Worm (Caenorhabditis elegans) whole organism, young adult: ENCODE data around the gene col-98.
A peak's percentile ranks its signal among the peaks of the same experiment; 100 is the strongest.

Experiments
- B0035.1 ChIP-seq: sonication (generic microtip); optimal IDR thresholded peaks from 2 replicates; lab custom pipeline; 2016; ENCODE audit warnings: missing genetic modification characterization, mild to moderate bottlenecking, missing compliant biosample characterization, missing genotype, missing genetic modification reagents
- B0336.3 ChIP-seq: fragments of 200-800 bp; sonication (Bioruptor generic); IDR thresholded peaks from 2 replicates; pipeline ENCODE4 v1.3.6; 2022; ENCODE audit warnings: missing genetic modification characterization, missing compliant biosample characterization
- C06A6.2 ChIP-seq: fragments of 200-800 bp; sonication (Bioruptor generic); conservative IDR thresholded peaks from 2 replicates; pipeline ENCODE4 v1.3.6; 2022; ENCODE audit warnings: missing genetic modification characterization, missing compliant biosample characterization
- F33H1.4 ChIP-seq: fragments of 200-800 bp; sonication (Bioruptor generic); IDR thresholded peaks from 2 replicates; pipeline ENCODE4 v1.3.6; 2022; ENCODE audit warnings: missing genetic modification reagents, missing genetic modification characterization, missing compliant biosample characterization
- F37B4.10 ChIP-seq: fragments of 200-800 bp; sonication (Bioruptor generic); IDR thresholded peaks from 2 replicates; pipeline ENCODE4 v1.3.6; 2022; ENCODE audit warnings: missing genetic modification characterization, missing compliant biosample characterization
- F52B5.7 ChIP-seq: sonication (generic microtip); optimal IDR thresholded peaks from 2 replicates; lab custom pipeline; 2016; ENCODE audit warnings: mild to moderate bottlenecking, missing genetic modification characterization, missing compliant biosample characterization
- F57A8.1 ChIP-seq: fragments of 200-800 bp; sonication (Bioruptor generic); optimal IDR thresholded peaks from 2 replicates; lab custom pipeline; 2018; ENCODE audit warnings: mild to moderate bottlenecking, missing genetic modification characterization, moderate library complexity, missing compliant biosample characterization
- K12H6.12 ChIP-seq: fragments of 200-800 bp; sonication (Bioruptor generic); optimal IDR thresholded peaks from 2 replicates; lab custom pipeline; 2018; ENCODE audit warnings: mild to moderate bottlenecking, missing genetic modification characterization, missing compliant biosample characterization
- T26A5.8 ChIP-seq: sonication (generic microtip); optimal IDR thresholded peaks from 2 replicates; lab custom pipeline; 2016; ENCODE audit warnings: missing genetic modification characterization, missing compliant biosample characterization
- Y56A3A.18 ChIP-seq: fragments of 200-800 bp; sonication (Bioruptor generic); IDR thresholded peaks from 2 replicates; pipeline ENCODE4 v1.3.6; 2022; ENCODE audit warnings: missing genetic modification reagents, missing genetic modification characterization, missing compliant biosample characterization
- Y79H2A.3 ChIP-seq: fragments of 200-800 bp; sonication (Bioruptor generic); conservative IDR thresholded peaks from 2 replicates; pipeline ENCODE4 v1.3.6; 2022; ENCODE audit warnings: missing genetic modification reagents, missing genetic modification characterization, missing compliant biosample characterization
- aptf-2 ChIP-seq: fragments of 200-800 bp; sonication (Bioruptor generic); conservative IDR thresholded peaks from 2 replicates; pipeline ENCODE4 v1.3.6; 2022; ENCODE audit warnings: missing genetic modification reagents, missing genetic modification characterization, missing compliant biosample characterization
- aptf-3 ChIP-seq: fragments of 200-800 bp; sonication (Bioruptor generic); IDR thresholded peaks from 2 replicates; pipeline ENCODE4 v1.3.6; 2022; ENCODE audit warnings: missing genetic modification characterization, missing compliant biosample characterization
- athp-1 ChIP-seq: sonication (generic microtip); optimal IDR thresholded peaks from 2 replicates; lab custom pipeline; 2017; ENCODE audit warnings: mild to moderate bottlenecking, missing genetic modification characterization, missing compliant biosample characterization
- attf-6 ChIP-seq: fragments of 200-800 bp; sonication (Bioruptor generic); IDR thresholded peaks from 2 replicates; pipeline ENCODE4 v1.3.6; 2022; ENCODE audit warnings: missing genetic modification reagents, missing genetic modification characterization, missing compliant biosample characterization
- cebp-1 ChIP-seq, 2 experiments: fragments of 200-800 bp in 1 of 2; sonication (Bioruptor generic) in 1 of 2; sonication (generic microtip) in 1 of 2; IDR thresholded peaks in 1 of 2; optimal IDR thresholded peaks in 1 of 2; 2 replicates each; pipeline versions ENCODE4 v1.3.6 to Lab custom; 2017 to 2022; ENCODE audit warnings: missing compliant biosample characterization in 2 of 2, missing genetic modification characterization in 2 of 2, mild to moderate bottlenecking in 1 of 2, missing genetic modification reagents in 1 of 2, moderate library complexity in 1 of 2
- ceh-27 ChIP-seq: fragments of 200-800 bp; sonication (Bioruptor generic); optimal IDR thresholded peaks from 2 replicates; lab custom pipeline; 2018; ENCODE audit warnings: mild to moderate bottlenecking, missing genetic modification characterization, moderate library complexity, missing compliant biosample characterization
- ceh-40 ChIP-seq: fragments of 200-800 bp; sonication (Bioruptor generic); IDR thresholded peaks from 2 replicates; pipeline ENCODE4 v1.3.6; 2022; ENCODE audit warnings: missing genetic modification characterization, missing compliant biosample characterization
- egl-18 ChIP-seq: fragments of 200-800 bp; sonication (Bioruptor generic); IDR thresholded peaks from 2 replicates; pipeline ENCODE4 v1.3.6; 2022; ENCODE audit warnings: missing genetic modification reagents, missing genetic modification characterization, missing compliant biosample characterization
- egl-44 ChIP-seq: fragments of 200-800 bp; sonication (Bioruptor generic); IDR thresholded peaks from 2 replicates; pipeline ENCODE4 v1.3.6; 2022; ENCODE audit warnings: missing genetic modification reagents, missing genetic modification characterization, missing compliant biosample characterization
- gei-17 ChIP-seq: fragments of 200-800 bp; sonication (Bioruptor generic); optimal IDR thresholded peaks from 2 replicates; lab custom pipeline; 2018; ENCODE audit warnings: mild to moderate bottlenecking, missing genetic modification characterization, missing compliant biosample characterization
- him-1 ChIP-seq: sonication (generic microtip); optimal IDR thresholded peaks from 2 replicates; lab custom pipeline; 2016; ENCODE audit warnings: missing genotype, missing genetic modification reagents, missing genetic modification characterization, missing compliant biosample characterization
- hlh-12 ChIP-seq: sonication (generic microtip); optimal IDR thresholded peaks from 2 replicates; lab custom pipeline; 2016; ENCODE audit warnings: missing genetic modification characterization, missing compliant biosample characterization
- hmg-1.2 ChIP-seq: fragments of 200-800 bp; sonication (Bioruptor generic); IDR thresholded peaks from 2 replicates; pipeline ENCODE4 v1.3.6; 2022; ENCODE audit warnings: missing genetic modification reagents, missing genetic modification characterization, missing compliant biosample characterization
- hrde-1 ChIP-seq: sonication (generic microtip); optimal IDR thresholded peaks from 2 replicates; lab custom pipeline; 2016; ENCODE audit warnings: missing genetic modification characterization, mild to moderate bottlenecking, missing compliant biosample characterization, moderate library complexity, missing genotype, missing genetic modification reagents, borderline replicate concordance
- hsf-1 ChIP-seq: fragments of 200-800 bp; sonication (Bioruptor generic); IDR thresholded peaks from 2 replicates; pipeline ENCODE4 v1.3.6; 2022; ENCODE audit warnings: missing genetic modification reagents, missing genetic modification characterization, missing compliant biosample characterization
- let-526 ChIP-seq: fragments of 200-800 bp; sonication (Bioruptor generic); IDR thresholded peaks from 2 replicates; pipeline ENCODE4 v1.3.6; 2022; ENCODE audit warnings: missing genetic modification reagents, missing genetic modification characterization, missing compliant biosample characterization
- lin-35 ChIP-seq, 3 experiments: fragments of 150-350 bp in 2 of 3; sonication (generic microtip) in 1 of 3; optimal IDR thresholded peaks; 2 replicates each; lab custom pipeline; 2014 to 2018; ENCODE audit warnings: missing biosample characterization in 3 of 3, missing genetic modification characterization in 3 of 3, missing genetic modification reagents in 3 of 3
- madf-3 ChIP-seq: fragments of 200-800 bp; sonication (Bioruptor generic); IDR thresholded peaks from 2 replicates; pipeline ENCODE4 v1.3.6; 2022; ENCODE audit warnings: missing genetic modification reagents, missing genetic modification characterization, missing compliant biosample characterization
- madf-6 ChIP-seq: fragments of 200-800 bp; sonication (Bioruptor generic); IDR thresholded peaks from 2 replicates; pipeline ENCODE4 v1.3.6; 2022; ENCODE audit warnings: missing genetic modification reagents, missing genetic modification characterization, missing compliant biosample characterization
- mcd-1 ChIP-seq: fragments of 200-800 bp; sonication (Bioruptor generic); IDR thresholded peaks from 2 replicates; pipeline ENCODE4 v1.3.6; 2022; ENCODE audit warnings: missing genetic modification reagents, missing genetic modification characterization, missing compliant biosample characterization
- nfya-1 ChIP-seq: sonication (generic microtip); optimal IDR thresholded peaks from 2 replicates; lab custom pipeline; 2017; ENCODE audit warnings: antibody characterized with exemption, missing compliant biosample characterization, missing genetic modification characterization, borderline replicate concordance; ENCODE audit not compliant: insufficient read depth
- nfya-2 ChIP-seq: fragments of 200-800 bp; sonication (Bioruptor generic); IDR thresholded peaks from 2 replicates; pipeline ENCODE4 v1.3.6; 2022; ENCODE audit warnings: missing genetic modification reagents, missing genetic modification characterization, missing compliant biosample characterization
- nhr-90 ChIP-seq: sonication (generic microtip); optimal IDR thresholded peaks from 2 replicates; lab custom pipeline; 2016; ENCODE audit warnings: missing genotype, mild to moderate bottlenecking, missing genetic modification characterization, missing compliant biosample characterization
- pbrm-1 ChIP-seq: fragments of 200-800 bp; sonication (Bioruptor generic); IDR thresholded peaks from 2 replicates; pipeline ENCODE4 v1.3.6; 2022; ENCODE audit warnings: missing genetic modification reagents, missing genetic modification characterization, missing compliant biosample characterization
- rcor-1 ChIP-seq: fragments of 200-800 bp; sonication (Bioruptor generic); IDR thresholded peaks from 2 replicates; pipeline ENCODE4 v1.3.6; 2022; ENCODE audit warnings: missing genetic modification reagents, missing genetic modification characterization, missing compliant biosample characterization
- rec-8 ChIP-seq, 2 experiments: sonication (generic microtip); optimal IDR thresholded peaks; 2 replicates each; lab custom pipeline; 2016; ENCODE audit warnings: mild to moderate bottlenecking in 2 of 2, missing genetic modification characterization in 2 of 2, missing genetic modification reagents in 2 of 2, missing genotype in 2 of 2, missing biosample characterization in 1 of 2, missing compliant biosample characterization in 1 of 2, moderate library complexity in 1 of 2
- sea-2 ChIP-seq: fragments of 200-800 bp; sonication (Bioruptor generic); IDR thresholded peaks from 2 replicates; pipeline ENCODE4 v1.3.6; 2022; ENCODE audit warnings: missing genetic modification characterization, missing compliant biosample characterization
- snpc-3.4 ChIP-seq: sonication (generic microtip); optimal IDR thresholded peaks from 2 replicates; lab custom pipeline; 2017; ENCODE audit warnings: missing genetic modification characterization, mild to moderate bottlenecking, missing compliant biosample characterization, antibody characterized with exemption, moderate library complexity, missing genotype, missing genetic modification reagents
- sptf-2 ChIP-seq: fragments of 200-800 bp; sonication (Bioruptor generic); optimal IDR thresholded peaks from 2 replicates; lab custom pipeline; 2018; ENCODE audit warnings: mild to moderate bottlenecking, missing genetic modification characterization, missing compliant biosample characterization
- tlf-1 ChIP-seq: fragments of 200-800 bp; sonication (Bioruptor generic); optimal IDR thresholded peaks from 2 replicates; lab custom pipeline; 2018; ENCODE audit warnings: mild to moderate bottlenecking, missing genetic modification characterization, missing compliant biosample characterization
- zim-3 ChIP-seq: sonication (generic microtip); optimal IDR thresholded peaks from 2 replicates; lab custom pipeline; 2017; ENCODE audit warnings: mild to moderate bottlenecking, missing genetic modification characterization, moderate library complexity, missing compliant biosample characterization
- ztf-26 ChIP-seq: sonication (generic microtip); optimal IDR thresholded peaks from 2 replicates; lab custom pipeline; 2017; ENCODE audit warnings: missing genetic modification characterization, missing compliant biosample characterization
- ztf-28 ChIP-seq: fragments of 200-800 bp; sonication (Bioruptor generic); IDR thresholded peaks from 2 replicates; pipeline ENCODE4 v1.3.6; 2022; ENCODE audit warnings: missing genetic modification reagents, missing genetic modification characterization, missing compliant biosample characterization
- ztf-6 ChIP-seq: fragments of 200-800 bp; sonication (Bioruptor generic); IDR thresholded peaks from 2 replicates; pipeline ENCODE4 v1.3.6; 2022; ENCODE audit warnings: missing genetic modification reagents, missing genetic modification characterization, missing compliant biosample characterization

Gene col-98

DNA sequence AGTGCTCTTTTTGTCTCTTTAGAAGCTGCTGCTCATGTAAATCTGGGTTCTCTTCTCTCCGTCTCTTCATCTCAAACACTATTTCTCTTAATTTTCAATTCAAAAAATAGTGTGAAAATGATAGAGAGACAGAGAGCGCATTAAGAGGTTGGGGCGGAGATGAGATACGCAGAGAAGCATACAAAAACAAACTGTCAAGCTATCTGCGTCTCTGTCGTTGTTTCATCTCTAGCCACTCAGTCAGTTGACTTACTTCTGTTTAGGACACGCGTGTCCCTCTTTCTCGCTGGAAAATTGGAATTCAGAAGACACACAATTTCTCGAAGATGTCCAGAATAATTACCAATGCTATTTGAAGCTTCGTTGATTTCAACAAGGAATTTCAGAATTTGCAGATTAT lies 42.3 kb downstream of the col-98 start (continued):
- TF ChIP-seq nhr-90 (tag; lab: Kevin White, UChicago) (no peak), zim-3 (tag; lab: Kevin White, UChicago) (no peak), K12H6.12 (tag; lab: Kevin White, UChicago) (peak; percentile 65), T26A5.8 (tag; lab: Kevin White, UChicago) (no peak), sptf-2 (no peak), ceh-40 (GFP tag; lab: Robert Waterston, UW) (no peak), mcd-1 (GFP tag; lab: Robert Waterston, UW) (peak; percentile 53), madf-6 (no peak), him-1 (tag; lab: Kevin White, UChicago) (no peak), rec-8 (tag; optimal IDR thresholded peaks at IDR 0.05; lab: Kevin White, UChicago) (no peak), F33H1.4 (no peak), madf-3 (peak; percentile 77; the same call in 1 of the 2 replicates), lin-35 (GFP tag; optimal IDR thresholded peaks at IDR 0.05; lab: Kevin White, UChicago) (peak in 1 of 3 experiments; percentile 55), aptf-3 (GFP tag; lab: Robert Waterston, UW) (no peak), ztf-26 (tag; lab: Kevin White, UChicago) (no peak), hrde-1 (tag; lab: Kevin White, UChicago) (no peak), F37B4.10 (GFP tag; lab: Robert Waterston, UW) (no peak), rcor-1 (GFP tag; lab: Robert Waterston, UW) (peak; percentile 46; the same call in 1 of the 2 replicates), pbrm-1 (peak; percentile 63), egl-44 (GFP tag; lab: Robert Waterston, UW) (peak; percentile 36; the same call in 1 of the 2 replicates), nfya-1 (no peak), ceh-27 (GFP tag; lab: Kevin White, UChicago) (peak; percentile 87), B0336.3 (GFP tag; lab: Robert Waterston, UW) (peak; percentile 67)

DNA sequence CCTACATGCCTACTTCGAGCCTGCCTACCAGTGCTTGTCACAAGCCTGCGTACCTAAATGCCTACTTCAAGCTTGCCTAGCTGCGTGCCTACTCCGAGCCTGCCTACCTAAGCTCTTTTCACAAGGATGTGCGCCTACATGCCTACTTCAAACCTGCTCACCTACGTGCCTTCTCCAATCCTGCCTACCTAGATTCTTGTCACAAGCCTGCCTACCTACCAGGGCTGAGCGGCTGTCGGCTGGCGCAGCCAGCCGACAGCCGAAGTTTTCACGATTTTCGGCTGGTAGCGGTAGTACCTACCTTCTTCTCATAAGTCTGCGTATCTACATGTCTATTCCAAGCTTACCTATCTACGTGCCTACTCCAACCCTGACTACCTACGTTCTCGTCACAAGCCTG lies 42.9 kb downstream of the col-98 start:
- 0 out of 2 replicates have a peak, but pooled peaks have one; percentile 19 for TF ChIP-seq Y79H2A.3 (GFP tag; lab: Robert Waterston, UW)
- no peak for TF ChIP-seq athp-1
- TF ChIP-seq K12H6.12 (tag; lab: Kevin White, UChicago), result no peak
- 0 out of 2 replicates have a peak, but pooled peaks have one; percentile 8 for TF ChIP-seq rcor-1 (GFP tag; lab: Robert Waterston, UW)
- TF ChIP-seq F57A8.1 (GFP tag; lab: Kevin White, UChicago), result no peak
- TF ChIP-seq attf-6 (GFP tag; lab: Robert Waterston, UW), result no peak
- no peak for TF ChIP-seq egl-44 (GFP tag; lab: Robert Waterston, UW)
- TF ChIP-seq ztf-6 (GFP tag; lab: Robert Waterston, UW), result no peak
- TF ChIP-seq Y56A3A.18 (GFP tag; lab: Robert Waterston, UW), result no peak
- TF ChIP-seq ztf-28 (GFP tag; lab: Robert Waterston, UW), result no peak
- TF ChIP-seq hlh-12 (tag; lab: Kevin White, UChicago), result no peak
- TF ChIP-seq madf-3, result 0 out of 2 replicates have a peak, but pooled peaks have one; percentile 54
- no peak for TF ChIP-seq nfya-2 (GFP tag; lab: Robert Waterston, UW)
- TF ChIP-seq nhr-90 (tag; lab: Kevin White, UChicago), result no peak

DNA sequence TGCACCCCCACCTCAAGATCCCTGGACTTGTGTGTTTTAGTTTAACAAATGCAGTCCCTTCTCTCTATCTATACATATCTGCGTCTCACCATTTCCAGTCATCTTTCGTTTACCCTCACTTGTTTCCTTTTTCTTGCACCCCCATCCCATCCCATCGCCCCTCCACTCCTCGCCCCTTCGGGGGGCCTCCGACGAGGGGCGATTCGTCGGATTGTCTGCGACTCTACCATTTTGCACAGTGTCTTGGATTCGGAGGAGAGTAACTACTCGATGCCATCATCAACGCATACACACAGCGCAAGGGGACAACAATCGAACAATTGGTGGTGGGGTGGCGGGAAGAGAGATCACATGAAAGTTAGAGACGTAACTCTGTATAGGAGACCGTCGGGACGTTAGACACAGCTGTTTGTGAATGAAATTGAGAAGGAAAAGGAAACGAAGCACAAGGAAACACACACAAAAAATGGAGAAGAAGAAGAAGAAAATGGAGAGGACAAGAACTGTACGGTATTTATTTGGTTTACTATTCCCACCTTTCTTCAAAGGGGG lies 43.7 kb downstream of the col-98 start:
- 0 out of 2 replicates have a peak, but pooled peaks have one; percentile 58 for TF ChIP-seq let-526 (GFP tag; lab: Robert Waterston, UW)
- peak; percentile 73; the same call in 1 of the 2 replicates for TF ChIP-seq egl-18 (GFP tag; lab: Robert Waterston, UW)
- no peak for TF ChIP-seq F33H1.4
- no peak for TF ChIP-seq aptf-2 (GFP tag; lab: Robert Waterston, UW)
- no peak for TF ChIP-seq tlf-1 (GFP tag; lab: Kevin White, UChicago)
- no peak for TF ChIP-seq F52B5.7
- TF ChIP-seq hsf-1, result peak; percentile 54; the same call in 1 of the 2 replicates
- peak; percentile 79 for TF ChIP-seq madf-3
- TF ChIP-seq cebp-1 (GFP tag; IDR thresholded peaks at IDR 0.05; lab: Robert Waterston, UW), result no peak
- TF ChIP-seq cebp-1 (tag; optimal IDR thresholded peaks at IDR 0.05; lab: Kevin White, UChicago), result peak; percentile 83
- no peak for TF ChIP-seq sea-2 (GFP tag; lab: Robert Waterston, UW)
- peak; percentile 76 for TF ChIP-seq C06A6.2 (GFP tag; lab: Robert Waterston, UW)
- TF ChIP-seq hmg-1.2 (GFP tag; lab: Robert Waterston, UW), result peak; percentile 91
- TF ChIP-seq B0035.1 (tag; lab: Kevin White, UChicago), result peak; percentile 65
- TF ChIP-seq gei-17 (GFP tag; lab: Kevin White, UChicago), result peak; percentile 8
- TF ChIP-seq snpc-3.4 (tag; lab: Kevin White, UChicago), result peak; percentile 61
